Fruit fly (Drosophila melanogaster): ENCODE data around the gene MED18.

The MED18 gene

dm6 chrX:1889926-1890325, 24.2 kb downstream of the MED18 start, which contains the start of the genes trr and mRpL16:
Gene trr, minus strand, starts transcription at chrX:1889950.
Gene mRpL16, plus strand, starts transcription at chrX:1890256.
- no peak for TF ChIP-seq Rel (GFP tag; optimal IDR thresholded peaks at IDR 0.05)
- peak; percentile 52 for TF ChIP-seq Rel (tag; optimal IDR thresholded peaks at IDR 0.05)
- no peak for TF ChIP-seq psq (GFP tag; optimal IDR thresholded peaks at IDR 0.05)
- no peak for TF ChIP-seq rgr (GFP tag; optimal IDR thresholded peaks at IDR 0.05)
- TF ChIP-seq CG9705 (GFP tag; optimal IDR thresholded peaks at IDR 0.05) = peak; percentile 33
- TF ChIP-seq Sp1 (GFP tag; optimal IDR thresholded peaks at IDR 0.05) = peak; percentile 43
- no peak for TF ChIP-seq foxo (GFP tag; optimal IDR thresholded peaks at IDR 0.05)
- TF ChIP-seq dmrt93B (GFP tag; optimal IDR thresholded peaks at IDR 0.05) = no peak
- peak; percentile 63 for TF ChIP-seq Myc (optimal IDR thresholded peaks at IDR 0.05)
- no peak for TF ChIP-seq h (GFP tag; optimal IDR thresholded peaks at IDR 0.05)
- TF ChIP-seq usp (GFP tag; optimal IDR thresholded peaks at IDR 0.05) = no peak
- TF ChIP-seq N (GFP tag; optimal IDR thresholded peaks at IDR 0.05) = no peak
- no peak for TF ChIP-seq lola (GFP tag; optimal IDR thresholded peaks at IDR 0.05)
- no peak for TF ChIP-seq pan (optimal IDR thresholded peaks at IDR 0.05)
- peak; percentile 58 for TF ChIP-seq HLH106 (tag; optimal IDR thresholded peaks at IDR 0.05)

- TF ChIP-seq dl (GFP tag; optimal IDR thresholded peaks at IDR 0.05; ENCODE audit: insufficient read depth in 1 of 2, partially characterized antibody in 2 of 2) (no peak), HLH106 (tag; optimal IDR thresholded peaks at IDR 0.05) (no peak), usp (GFP tag; optimal IDR thresholded peaks at IDR 0.05) (no peak), psq (GFP tag; optimal IDR thresholded peaks at IDR 0.05) (no peak), br (GFP tag; optimal IDR thresholded peaks at IDR 0.05) (no peak), dmrt93B (GFP tag; optimal IDR thresholded peaks at IDR 0.05) (no peak), foxo (GFP tag; optimal IDR thresholded peaks at IDR 0.05) (no peak), Dfd (GFP tag; optimal IDR thresholded peaks at IDR 0.05) (no peak), Abd-B (GFP tag; optimal IDR thresholded peaks at IDR 0.05) (no peak), CG32264 (GFP tag; optimal IDR thresholded peaks at IDR 0.05) (no peak), fru (GFP tag; optimal IDR thresholded peaks at IDR 0.05) (no peak), Mio (GFP tag; optimal IDR thresholded peaks at IDR 0.05) (no peak), Hnf4 (GFP tag; optimal IDR thresholded peaks at IDR 0.05) (no peak), rgr (GFP tag; optimal IDR thresholded peaks at IDR 0.05) (no peak), sv (GFP tag; optimal IDR thresholded peaks at IDR 0.05) (no peak), N (GFP tag; optimal IDR thresholded peaks at IDR 0.05) (no peak), h (GFP tag; optimal IDR thresholded peaks at IDR 0.05) (no peak), OdsH (GFP tag; optimal IDR thresholded peaks at IDR 0.05) (no peak), Hr78 (GFP tag; optimal IDR thresholded peaks at IDR 0.05) (no peak), Dif (GFP tag; optimal IDR thresholded peaks at IDR 0.05; ENCODE audit: partially characterized antibody) (no peak)
These were observed 27.8 kb downstream of the MED18 start for dm6 chrX:1893532-1893931.

- TF ChIP-seq Abd-B (GFP tag; optimal IDR thresholded peaks at IDR 0.05) (no peak), usp (GFP tag; optimal IDR thresholded peaks at IDR 0.05) (no peak), Dif (GFP tag; optimal IDR thresholded peaks at IDR 0.05; ENCODE audit: partially characterized antibody) (no peak), sv (GFP tag; optimal IDR thresholded peaks at IDR 0.05) (no peak), OdsH (GFP tag; optimal IDR thresholded peaks at IDR 0.05) (no peak), lola (GFP tag; optimal IDR thresholded peaks at IDR 0.05) (no peak), CrebA (GFP tag; optimal IDR thresholded peaks at IDR 0.05; ENCODE audit: borderline replicate concordance) (no peak), N (GFP tag; optimal IDR thresholded peaks at IDR 0.05) (no peak), tai (GFP tag; optimal IDR thresholded peaks at IDR 0.05) (no peak), Hr83 (GFP tag; optimal IDR thresholded peaks at IDR 0.05; ENCODE audit: poor library complexity, severe bottlenecking) (no peak), jim (GFP tag; optimal IDR thresholded peaks at IDR 0.05) (no peak), brk (GFP tag; optimal IDR thresholded peaks at IDR 0.05) (no peak), h (GFP tag; optimal IDR thresholded peaks at IDR 0.05) (peak; percentile 56), foxo (GFP tag; optimal IDR thresholded peaks at IDR 0.05) (peak in 1 of 2 experiments; percentile 60), Hr78 (GFP tag; optimal IDR thresholded peaks at IDR 0.05) (no peak), GATAd (GFP tag; optimal IDR thresholded peaks at IDR 0.05) (no peak), pan (optimal IDR thresholded peaks at IDR 0.05) (no peak), Hnf4 (GFP tag; optimal IDR thresholded peaks at IDR 0.05) (no peak), Dfd (GFP tag; optimal IDR thresholded peaks at IDR 0.05) (no peak), fru (GFP tag; optimal IDR thresholded peaks at IDR 0.05) (peak; percentile 45), Jra (GFP tag; optimal IDR thresholded peaks at IDR 0.05) (no peak), psq (GFP tag; optimal IDR thresholded peaks at IDR 0.05) (no peak), HLH106 (tag; optimal IDR thresholded peaks at IDR 0.05) (peak; percentile 31), CG9705 (GFP tag; optimal IDR thresholded peaks at IDR 0.05) (no peak), ey (GFP tag; optimal IDR thresholded peaks at IDR 0.05) (peak; percentile 54), Sp1 (GFP tag; optimal IDR thresholded peaks at IDR 0.05) (peak; percentile 43)
These were observed 31.7 kb downstream of the MED18 start for dm6 chrX:1897384-1897783.

All from whole organism, wandering third instar larva.